Worm (Caenorhabditis elegans): ENCODE measurements around the gene T20G5.9.

DNA sequence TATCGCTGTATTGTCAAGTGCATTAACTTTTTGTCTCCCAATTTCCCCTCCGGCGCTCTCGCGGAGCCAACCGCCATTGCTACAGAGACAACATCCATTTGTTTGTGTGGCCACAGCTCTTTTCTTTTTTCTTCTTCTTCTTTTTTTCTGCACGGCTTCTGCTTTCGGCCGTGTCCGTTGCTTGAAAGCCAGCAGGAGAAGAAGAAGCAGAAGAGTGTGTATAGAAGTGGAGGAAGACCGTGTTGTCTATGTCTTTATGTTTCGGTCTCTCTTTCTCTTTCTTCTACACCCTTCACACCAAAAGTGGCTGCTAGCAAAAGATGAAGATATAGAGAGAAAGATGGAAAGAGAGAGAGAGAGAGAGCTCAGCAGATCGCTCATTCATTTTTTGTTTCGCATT is 21.8 kb upstream of the T20G5.9 start:
- TF ChIP-seq lin-39 (tag; optimal IDR thresholded peaks at IDR 0.05) (no peak), mdl-1 (tag; optimal IDR thresholded peaks at IDR 0.05) (no peak), C34B4.2 (tag; optimal IDR thresholded peaks at IDR 0.05) (no peak), lin-13 (GFP tag; optimal IDR thresholded peaks at IDR 0.05) (no peak), unc-62 (GFP tag; optimal IDR thresholded peaks at IDR 0.05) (no peak), pax-3 (tag; optimal IDR thresholded peaks at IDR 0.05) (no peak), ets-5 (GFP tag; IDR thresholded peaks at IDR 0.05) (no peak), zag-1 (tag; optimal IDR thresholded peaks at IDR 0.05) (no peak), unc-130 (tag; optimal IDR thresholded peaks at IDR 0.05) (no peak), nhr-28 (tag; optimal IDR thresholded peaks at IDR 0.05) (no peak), elt-3 (tag; optimal IDR thresholded peaks at IDR 0.05) (no peak), skn-1 (tag; optimal IDR thresholded peaks at IDR 0.05) (no peak), sptf-1 (tag; optimal IDR thresholded peaks at IDR 0.05) (no peak)

Measured in whole organism, L1 larva.